Worm (Caenorhabditis elegans): ENCODE measurements around the gene jmjd-4.

DNA sequence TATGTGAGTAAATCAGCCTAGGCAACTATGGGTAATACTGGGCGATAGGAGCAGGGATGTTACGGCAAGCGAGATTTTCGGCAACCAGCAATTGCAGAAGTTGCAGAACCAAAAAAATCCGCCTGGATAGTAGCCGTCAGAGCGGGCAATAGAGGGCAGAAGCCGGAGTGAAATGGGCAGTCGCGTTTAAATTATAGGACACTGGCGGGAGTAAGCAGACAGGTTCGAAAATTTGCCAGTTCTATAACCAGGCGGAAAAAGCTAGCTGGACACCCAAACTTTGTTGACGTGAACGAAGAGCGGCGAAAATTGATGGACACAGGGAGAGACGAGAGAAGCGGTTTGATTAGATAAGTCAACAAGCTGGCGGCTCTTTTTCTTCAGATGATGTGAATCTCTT is 26.1 kb upstream of the jmjd-4 start:
- TF ChIP-seq zip-5 (tag; optimal IDR thresholded peaks at IDR 0.05): no peak
- no peak for TF ChIP-seq pqm-1 (tag; optimal IDR thresholded peaks at IDR 0.05)
- no peak for TF ChIP-seq hlh-30 (tag; optimal IDR thresholded peaks at IDR 0.05; ENCODE audit: insufficient read depth)
- TF ChIP-seq ztf-16 (tag; optimal IDR thresholded peaks at IDR 0.05): no peak
- TF ChIP-seq pag-3 (tag; optimal IDR thresholded peaks at IDR 0.05; ENCODE audit: borderline replicate concordance): no peak
- TF ChIP-seq ets-4 (tag; optimal IDR thresholded peaks at IDR 0.05): no peak
- no peak for TF ChIP-seq elt-2 (tag; optimal IDR thresholded peaks at IDR 0.05)
- TF ChIP-seq ref-2 (tag; optimal IDR thresholded peaks at IDR 0.05): no peak
- TF ChIP-seq hlh-8 (tag; optimal IDR thresholded peaks at IDR 0.05): no peak

Measured in whole organism, late embryonic.